Fruit fly (Drosophila melanogaster) whole organism, adult: ENCODE results near the gene CG14401.

Experiments
- CG1620 ChIP-seq: fragments of 200-800 bp; sonication (Bioruptor generic); optimal IDR thresholded peaks from 2 replicates; lab custom pipeline; 2016; ENCODE audit warnings: missing biosample characterization, missing genetic modification characterization
- CG7101 ChIP-seq: fragments of 200-800 bp; sonication (Bioruptor generic); optimal IDR thresholded peaks from 2 replicates; lab custom pipeline; 2018; ENCODE audit warnings: missing biosample characterization, mild to moderate bottlenecking, missing genetic modification characterization, moderate library complexity
- cic ChIP-seq: fragments of 200-800 bp; sonication (Bioruptor generic); optimal IDR thresholded peaks from 2 replicates; lab custom pipeline; 2017; ENCODE audit warnings: missing biosample characterization, mild to moderate bottlenecking, missing genetic modification characterization, moderate library complexity

dm6 chr2L:20878052-20878451 lies 8.4 kb downstream of the CG14401 start:
- no peak for TF ChIP-seq CG1620 (GFP tag; lab: Kevin White, UChicago)
- no peak for TF ChIP-seq cic (GFP tag; lab: Kevin White, UChicago)
- TF ChIP-seq CG7101 (tag; lab: Kevin White, UChicago), result no peak
